Fruit fly (Drosophila melanogaster): ENCODE measurements around the gene Roc1b.

dm6 chr3L:343316-343715, 14.5 kb upstream of the Roc1b start:
- TF ChIP-seq pan (optimal IDR thresholded peaks at IDR 0.05) (no peak), Dll (optimal IDR thresholded peaks at IDR 0.05) (no peak), usp (GFP tag; optimal IDR thresholded peaks at IDR 0.05) (no peak), EcR (GFP tag; optimal IDR thresholded peaks at IDR 0.05) (no peak), CG8478 (optimal IDR thresholded peaks at IDR 0.05) (no peak)

All from whole organism.